Fruit fly (Drosophila melanogaster): ENCODE data around the gene rst.

DNA sequence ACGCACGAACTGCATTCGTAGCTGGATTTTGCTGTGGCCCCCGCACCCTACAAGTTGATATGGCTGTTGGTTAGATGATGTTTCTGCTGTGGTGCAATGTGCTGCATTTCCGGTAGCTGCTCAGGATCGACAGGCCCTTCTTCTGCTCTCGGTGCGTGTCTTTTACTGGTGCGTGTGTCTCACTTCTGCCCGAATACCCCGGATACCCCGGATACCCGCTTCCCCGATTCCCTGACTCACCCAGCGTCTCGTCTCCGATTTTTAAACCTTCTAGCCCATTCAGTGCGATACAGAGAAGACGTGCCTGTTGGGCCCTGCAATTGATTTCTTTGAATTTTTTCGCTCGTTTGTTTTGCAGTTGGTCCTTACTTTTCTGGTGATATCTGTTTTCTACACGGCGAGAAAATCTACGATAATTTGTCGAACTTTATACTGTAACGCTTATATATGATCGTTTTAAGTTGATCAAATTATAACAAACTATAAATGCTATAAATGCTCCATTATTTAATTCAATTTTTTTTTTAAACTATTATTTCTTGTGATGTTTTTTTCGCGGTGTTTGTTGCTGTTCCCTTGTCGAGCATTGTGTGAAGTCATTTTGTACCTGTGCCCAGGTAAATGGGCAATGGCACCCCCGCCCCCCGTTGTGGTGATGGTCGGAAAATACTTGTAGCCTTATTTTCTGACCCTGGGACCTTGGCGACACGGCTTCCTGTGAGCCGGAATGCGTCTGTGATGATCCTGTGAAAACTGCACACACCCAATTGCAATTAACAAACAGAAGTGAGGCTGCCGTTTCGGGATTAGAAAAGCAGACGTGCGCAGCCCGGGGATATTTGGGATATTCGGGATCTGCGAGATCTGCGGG lies 11.5 kb upstream of the rst start:
- no peak for TF ChIP-seq Meics (GFP tag; optimal IDR thresholded peaks at IDR 0.05)
- no peak for TF ChIP-seq BEAF-32 (GFP tag; optimal IDR thresholded peaks at IDR 0.05)
- TF ChIP-seq CG4854 (GFP tag; optimal IDR thresholded peaks at IDR 0.05) = no peak
- TF ChIP-seq CG17359 (tag; optimal IDR thresholded peaks at IDR 0.05) = no peak
- no peak for TF ChIP-seq Ptx1 (GFP tag; IDR thresholded peaks at IDR 0.05)
- peak; percentile 49 for TF ChIP-seq croc (GFP tag; conservative IDR thresholded peaks at IDR 0.05)
- TF ChIP-seq CG1233 (GFP tag; optimal IDR thresholded peaks at IDR 0.05) = peak; percentile 44
- peak; percentile 12 for TF ChIP-seq trh (GFP tag; optimal IDR thresholded peaks at IDR 0.05)
- no peak for TF ChIP-seq usp (GFP tag; optimal IDR thresholded peaks at IDR 0.05)
- TF ChIP-seq peb (GFP tag; IDR thresholded peaks at IDR 0.05) = no peak
- no peak for TF ChIP-seq CG18476 (GFP tag; optimal IDR thresholded peaks at IDR 0.05)

All from whole organism, embryonic.